Fruit fly (Drosophila melanogaster) whole organism, embryonic: ENCODE data around the gene CG34138.

ENCODE experiments used
- Asciz ChIP-seq: fragments of 200-800 bp; sonication (Bioruptor generic); optimal IDR thresholded peaks from 2 replicates; lab custom pipeline; 2017; ENCODE audit warnings: missing biosample characterization, mild to moderate bottlenecking, missing genetic modification characterization, missing genetic modification reagents
- BtbVII ChIP-seq: fragments of 200-800 bp; sonication (Bioruptor generic); optimal IDR thresholded peaks from 3 replicates; lab custom pipeline; 2017; ENCODE audit warnings: missing biosample characterization, mild to moderate bottlenecking, missing genetic modification characterization
- CG10209 ChIP-seq: fragments of 200-800 bp; sonication (Bioruptor generic); optimal IDR thresholded peaks from 3 replicates; lab custom pipeline; 2017; ENCODE audit warnings: missing biosample characterization, mild to moderate bottlenecking, missing genetic modification characterization, missing genetic modification reagents
- CG10267 ChIP-seq: fragments of 200-800 bp; sonication (Bioruptor generic); optimal IDR thresholded peaks from 2 replicates; lab custom pipeline; 2018; ENCODE audit warnings: missing biosample characterization, mild to moderate bottlenecking, missing genetic modification characterization, moderate library complexity
- CG11085 ChIP-seq: fragments of 200-800 bp; sonication (Bioruptor generic); IDR thresholded peaks from 2 replicates; pipeline ENCODE4 v1.3.6; 2022; ENCODE audit warnings: missing biosample characterization, missing genetic modification characterization
- CG11093 ChIP-seq: fragments of 200-800 bp; sonication (Bioruptor generic); IDR thresholded peaks from 3 replicates; pipeline ENCODE4 v1.3.6; 2022; ENCODE audit warnings: missing biosample characterization, missing genetic modification characterization
- CG12155 ChIP-seq: fragments of 200-800 bp; sonication (Bioruptor generic); optimal IDR thresholded peaks from 3 replicates; lab custom pipeline; 2016; ENCODE audit warnings: missing biosample characterization, missing genetic modification characterization
- CG12299 ChIP-seq: fragments of 200-800 bp; sonication (Bioruptor generic); optimal IDR thresholded peaks from 2 replicates; lab custom pipeline; 2018; ENCODE audit warnings: missing biosample characterization, mild to moderate bottlenecking, missing genetic modification characterization
- CG15011 ChIP-seq: fragments of 200-800 bp; sonication (Bioruptor generic); optimal IDR thresholded peaks from 3 replicates; lab custom pipeline; 2018; ENCODE audit warnings: missing biosample characterization, mild to moderate bottlenecking, missing genetic modification characterization
- CG17359 ChIP-seq: fragments of 200-800 bp; sonication (Bioruptor generic); optimal IDR thresholded peaks from 3 replicates; lab custom pipeline; 2018; ENCODE audit warnings: missing biosample characterization, mild to moderate bottlenecking, missing genetic modification characterization, moderate library complexity
- CG17385 ChIP-seq: fragments of 200-800 bp; sonication (Bioruptor generic); optimal IDR thresholded peaks from 3 replicates; lab custom pipeline; 2018; ENCODE audit warnings: missing biosample characterization, mild to moderate bottlenecking, missing genetic modification characterization
- CG1832 ChIP-seq: fragments of 200-800 bp; sonication (Bioruptor generic); optimal IDR thresholded peaks from 2 replicates; lab custom pipeline; 2017; ENCODE audit warnings: missing biosample characterization, mild to moderate bottlenecking, missing genetic modification characterization, inconsistent platforms
- CG18476 ChIP-seq: fragments of 200-800 bp; sonication (Bioruptor generic); optimal IDR thresholded peaks from 2 replicates; lab custom pipeline; 2016; ENCODE audit warnings: missing biosample characterization, mild to moderate bottlenecking, missing genetic modification characterization
- CG2120 ChIP-seq: fragments of 200-800 bp; sonication (Bioruptor generic); optimal IDR thresholded peaks from 3 replicates; lab custom pipeline; 2016; ENCODE audit warnings: missing biosample characterization, missing genetic modification characterization
- CG2199 ChIP-seq: fragments of 200-800 bp; sonication (Bioruptor generic); IDR thresholded peaks from 3 replicates; pipeline ENCODE4 v1.3.6; 2022; ENCODE audit warnings: missing biosample characterization, missing genetic modification characterization
- CG2712 ChIP-seq: fragments of 200-800 bp; optimal IDR thresholded peaks from 3 replicates; lab custom pipeline; 2019; ENCODE audit warnings: missing biosample characterization, mild to moderate bottlenecking, missing genetic modification characterization, moderate library complexity
- CG3065 ChIP-seq: fragments of 200-800 bp; sonication (Bioruptor generic); optimal IDR thresholded peaks from 2 replicates; lab custom pipeline; 2016; ENCODE audit warnings: missing biosample characterization, missing genetic modification characterization
- CG3163 ChIP-seq: fragments of 200-800 bp; sonication (Bioruptor generic); optimal IDR thresholded peaks from 3 replicates; lab custom pipeline; 2016; ENCODE audit warnings: missing biosample characterization, missing genetic modification characterization
- CG3726 ChIP-seq: fragments of 200-800 bp; sonication (Bioruptor generic); IDR thresholded peaks from 3 replicates; pipeline ENCODE4, ENCODE4 v1.3.6; 2022; ENCODE audit warnings: missing biosample characterization, missing genetic modification characterization
- CG3847 ChIP-seq: fragments of 200-800 bp; sonication (Bioruptor generic); IDR thresholded peaks from 2 replicates; pipeline ENCODE4 v1.3.6; 2022; ENCODE audit warnings: missing biosample characterization, missing genetic modification characterization
- CG4360 ChIP-seq: fragments of 200-800 bp; sonication (Bioruptor generic); IDR thresholded peaks from 2 replicates; pipeline ENCODE4 v1.3.6; 2022; ENCODE audit warnings: missing biosample characterization, missing genetic modification characterization
- E2f1 ChIP-seq: fragments of 200-800 bp; sonication (Bioruptor generic); IDR thresholded peaks from 2 replicates; pipeline ENCODE4 v1.3.6; 2022; ENCODE audit warnings: missing biosample characterization, missing genetic modification characterization
- Eip74EF ChIP-seq, 2 experiments: fragments of 200-800 bp in 1 of 2; fragments of >200 bp in 1 of 2; sonication (Bioruptor generic) in 1 of 2; optimal IDR thresholded peaks; 2 replicates each; lab custom pipeline; 2017 to 2019; ENCODE audit warnings: missing biosample characterization in 2 of 2, missing genetic modification characterization in 2 of 2, mild to moderate bottlenecking in 1 of 2, moderate library complexity in 1 of 2
- HmgD ChIP-seq: fragments of 200-800 bp; sonication (Bioruptor generic); optimal IDR thresholded peaks from 3 replicates; lab custom pipeline; 2016; ENCODE audit warnings: missing biosample characterization, missing genetic modification characterization
- Hr3 ChIP-seq: fragments of 200-800 bp; sonication (Bioruptor generic); optimal IDR thresholded peaks from 3 replicates; lab custom pipeline; 2016; ENCODE audit warnings: missing biosample characterization, missing genetic modification characterization
- Lim3 ChIP-seq: fragments of 200-800 bp; sonication (Bioruptor generic); IDR thresholded peaks from 2 replicates; pipeline ENCODE4 v1.3.6; 2022; ENCODE audit warnings: missing biosample characterization, missing genetic modification characterization
- Neu2 ChIP-seq: fragments of 200-800 bp; sonication (Bioruptor generic); optimal IDR thresholded peaks from 3 replicates; lab custom pipeline; 2016; ENCODE audit warnings: missing biosample characterization, missing genetic modification characterization, borderline replicate concordance
- Nf-YC ChIP-seq: fragments of 200-800 bp; optimal IDR thresholded peaks from 3 replicates; lab custom pipeline; 2019; ENCODE audit warnings: missing biosample characterization, mild to moderate bottlenecking, missing genetic modification characterization, moderate library complexity
- Scr ChIP-seq: fragments of 200-800 bp; sonication (Bioruptor generic); IDR thresholded peaks from 2 replicates; pipeline ENCODE4 v1.3.6; 2022; ENCODE audit warnings: missing biosample characterization, missing genetic modification characterization; ENCODE audit not compliant: partially characterized antibody
- Sin3A ChIP-seq: fragments of >200 bp; optimal IDR thresholded peaks from 2 replicates; lab custom pipeline; 2018
- Six4 ChIP-seq: fragments of 200-800 bp; sonication (Bioruptor generic); optimal IDR thresholded peaks from 2 replicates; lab custom pipeline; 2016; ENCODE audit warnings: missing biosample characterization, missing genetic modification characterization
- Spps ChIP-seq: fragments of 200-800 bp; sonication (Bioruptor generic); optimal IDR thresholded peaks from 2 replicates; lab custom pipeline; 2018; ENCODE audit warnings: missing biosample characterization, mild to moderate bottlenecking, missing genetic modification characterization
- Taf1 ChIP-seq: fragments of 200-800 bp; sonication (Bioruptor generic); IDR thresholded peaks from 2 replicates; pipeline ENCODE4 v1.3.6; 2022; ENCODE audit warnings: missing biosample characterization, missing genetic modification characterization
- abd-A ChIP-seq: fragments of 200-800 bp; sonication (Bioruptor generic); optimal IDR thresholded peaks from 3 replicates; lab custom pipeline; 2019; ENCODE audit warnings: missing biosample characterization, mild to moderate bottlenecking, missing genetic modification characterization, moderate library complexity
- amos ChIP-seq: fragments of 200-800 bp; sonication (Bioruptor generic); IDR thresholded peaks from 2 replicates; pipeline ENCODE4 v1.3.6; 2022; ENCODE audit warnings: missing biosample characterization, missing genetic modification characterization; ENCODE audit not compliant: partially characterized antibody
- chif ChIP-seq, 2 experiments: fragments of 200-800 bp; sonication (Bioruptor generic); optimal IDR thresholded peaks; 3 replicates each; lab custom pipeline; 2016; ENCODE audit warnings: missing biosample characterization in 2 of 2, missing genetic modification characterization in 2 of 2
- dan ChIP-seq: fragments of 200-800 bp; sonication (Bioruptor generic); IDR thresholded peaks from 2 replicates; pipeline ENCODE4 v1.3.6; 2022; ENCODE audit warnings: missing biosample characterization, missing genetic modification characterization
- esg ChIP-seq: fragments of 200-800 bp; sonication (Bioruptor generic); conservative IDR thresholded peaks from 2 replicates; pipeline ENCODE4 v1.3.6; 2022; ENCODE audit warnings: missing biosample characterization, missing genetic modification characterization
- exex ChIP-seq: fragments of 200-800 bp; sonication (Bioruptor generic); optimal IDR thresholded peaks from 4 replicates; lab custom pipeline; 2018; ENCODE audit warnings: missing biosample characterization, mild to moderate bottlenecking, missing genetic modification characterization, moderate library complexity
- insv ChIP-seq, 2 experiments: fragments of 200-800 bp; sonication (Bioruptor generic); optimal IDR thresholded peaks; 3 replicates each; lab custom pipeline; 2016 to 2018; ENCODE audit warnings: missing biosample characterization in 2 of 2, missing genetic modification characterization in 2 of 2
- kay ChIP-seq: fragments of 200-800 bp; sonication (Bioruptor generic); optimal IDR thresholded peaks from 2 replicates; lab custom pipeline; 2016; ENCODE audit warnings: missing biosample characterization, missing genetic modification characterization
- nerfin-1 ChIP-seq: fragments of 200-800 bp; sonication (Bioruptor generic); optimal IDR thresholded peaks from 3 replicates; lab custom pipeline; 2019; ENCODE audit warnings: missing biosample characterization, mild to moderate bottlenecking, missing genetic modification characterization, moderate library complexity
- oc ChIP-seq: fragments of 200-800 bp; sonication (Bioruptor generic); optimal IDR thresholded peaks from 2 replicates; lab custom pipeline; 2018; ENCODE audit warnings: missing biosample characterization, mild to moderate bottlenecking, missing genetic modification characterization, moderate library complexity
- pfk ChIP-seq: fragments of 200-800 bp; sonication (Bioruptor generic); optimal IDR thresholded peaks from 2 replicates; lab custom pipeline; 2018; ENCODE audit warnings: missing biosample characterization, mild to moderate bottlenecking, missing genetic modification characterization, moderate library complexity
- pho ChIP-seq: fragments of 200-800 bp; sonication (Bioruptor generic); optimal IDR thresholded peaks from 2 replicates; lab custom pipeline; 2016; ENCODE audit warnings: missing biosample characterization, missing genetic modification characterization
- pros ChIP-seq: fragments of 200-800 bp; sonication (Bioruptor generic); optimal IDR thresholded peaks from 3 replicates; lab custom pipeline; 2019; ENCODE audit warnings: missing biosample characterization, mild to moderate bottlenecking, missing genetic modification characterization, moderate library complexity
- psq ChIP-seq: fragments of 200-800 bp; sonication (Bioruptor generic); optimal IDR thresholded peaks from 2 replicates; lab custom pipeline; 2017; ENCODE audit warnings: missing biosample characterization, missing genetic modification characterization
- pum ChIP-seq: fragments of 200-800 bp; sonication (Bioruptor generic); optimal IDR thresholded peaks from 2 replicates; lab custom pipeline; 2016; ENCODE audit warnings: missing biosample characterization, missing genetic modification characterization
- run ChIP-seq: fragments of 200-800 bp; sonication (Bioruptor generic); optimal IDR thresholded peaks from 3 replicates; lab custom pipeline; 2018; ENCODE audit warnings: missing biosample characterization, mild to moderate bottlenecking, missing genetic modification characterization
- sens ChIP-seq: fragments of 200-800 bp; sonication (Bioruptor generic); peaks from one replicate; lab custom pipeline; 2016; ENCODE audit warnings: missing biosample characterization, missing genetic modification characterization
- sqz ChIP-seq: fragments of 200-800 bp; sonication (Bioruptor generic); optimal IDR thresholded peaks from 3 replicates; lab custom pipeline; 2018; ENCODE audit warnings: missing biosample characterization, mild to moderate bottlenecking, missing genetic modification characterization
- z ChIP-seq: fragments of 200-800 bp; sonication (Bioruptor generic); IDR thresholded peaks from 3 replicates; pipeline ENCODE4 v1.3.6; 2022; ENCODE audit warnings: missing biosample characterization, missing genetic modification characterization

The CG34138 gene

DNA sequence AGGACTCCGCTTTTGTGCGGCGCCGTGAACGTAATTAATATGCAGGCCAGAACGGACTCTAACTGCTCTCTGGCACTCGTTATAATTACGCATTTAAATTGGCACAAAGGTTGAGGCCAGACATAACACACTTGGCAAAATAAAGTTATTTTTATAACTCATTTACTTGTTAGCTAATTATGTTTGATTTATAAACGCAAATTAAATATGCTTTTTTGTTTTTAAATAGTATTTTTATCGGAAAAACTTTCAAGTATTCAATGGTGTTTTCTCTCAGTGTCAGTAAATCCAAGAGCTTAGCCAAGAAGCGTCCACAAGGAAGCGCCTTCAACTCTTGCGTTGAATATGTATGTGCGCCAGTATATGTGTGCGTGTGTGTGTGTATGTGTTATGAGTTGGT lies 38.2 kb downstream of the CG34138 start (continued):
- no peak for TF ChIP-seq pros (GFP tag; lab: Kevin White, UChicago)
- no peak for TF ChIP-seq CG1832 (GFP tag; lab: Kevin White, UChicago)
- no peak for TF ChIP-seq Scr (GFP tag; lab: Robert Waterston, UW)
- no peak for TF ChIP-seq CG11093
- no peak for TF ChIP-seq Neu2 (GFP tag; lab: Kevin White, UChicago)
- TF ChIP-seq Sin3A (lab: Kevin White, UChicago): no peak
- TF ChIP-seq psq (GFP tag; lab: Kevin White, UChicago): no peak
- TF ChIP-seq CG12299 (tag; lab: Kevin White, UChicago): peak; percentile 3
- no peak for TF ChIP-seq CG17385 (GFP tag; lab: Kevin White, UChicago)
- no peak for TF ChIP-seq CG10267
- no peak for TF ChIP-seq Taf1
- TF ChIP-seq E2f1: no peak
- TF ChIP-seq oc (tag; lab: Kevin White, UChicago): no peak
- TF ChIP-seq Spps (tag; lab: Kevin White, UChicago): no peak
- no peak for TF ChIP-seq z (GFP tag; lab: Robert Waterston, UW)
- TF ChIP-seq abd-A: no peak
- TF ChIP-seq run: no peak
- no peak for TF ChIP-seq pho (GFP tag; lab: Kevin White, UChicago)
- no peak for TF ChIP-seq CG3163 (GFP tag; lab: Kevin White, UChicago)
- TF ChIP-seq Hr3 (GFP tag; lab: Kevin White, UChicago): no peak
- no peak for TF ChIP-seq Lim3 (GFP tag; lab: Robert Waterston, UW)
- TF ChIP-seq chif (GFP tag; optimal IDR thresholded peaks at IDR 0.05; lab: Kevin White, UChicago): no peak
- no peak for TF ChIP-seq Eip74EF (GFP tag; optimal IDR thresholded peaks at IDR 0.05; lab: Kevin White, UChicago)
- no peak for TF ChIP-seq HmgD (GFP tag; lab: Kevin White, UChicago)
- no peak for TF ChIP-seq dan
- TF ChIP-seq Asciz: no peak
- TF ChIP-seq pfk (GFP tag; lab: Kevin White, UChicago): no peak
- TF ChIP-seq CG11085 (GFP tag; lab: Robert Waterston, UW): no peak
- TF ChIP-seq kay (GFP tag; lab: Kevin White, UChicago): no peak
- TF ChIP-seq CG18476 (GFP tag; lab: Kevin White, UChicago): no peak
- TF ChIP-seq amos (GFP tag; lab: Robert Waterston, UW): no peak
- TF ChIP-seq CG3847 (GFP tag; lab: Robert Waterston, UW): no peak
- TF ChIP-seq pum (GFP tag; lab: Kevin White, UChicago): no peak
- peak; percentile 84 for TF ChIP-seq sens (GFP tag; lab: Kevin White, UChicago)
- no peak for TF ChIP-seq nerfin-1 (tag; lab: Kevin White, UChicago)
- no peak for TF ChIP-seq CG2199
- no peak for TF ChIP-seq CG2712 (tag; lab: Kevin White, UChicago)
- no peak for TF ChIP-seq BtbVII (GFP tag; lab: Kevin White, UChicago)
- TF ChIP-seq CG17359 (tag; lab: Kevin White, UChicago): peak; percentile 10
- TF ChIP-seq CG12155 (GFP tag; lab: Kevin White, UChicago): no peak
- TF ChIP-seq CG4360 (GFP tag; lab: Robert Waterston, UW): no peak
- peak; percentile 54 for TF ChIP-seq CG2120 (GFP tag; lab: Kevin White, UChicago)
- no peak for TF ChIP-seq CG3065 (GFP tag; lab: Kevin White, UChicago)
- no peak for TF ChIP-seq insv (GFP tag; optimal IDR thresholded peaks at IDR 0.05; lab: Kevin White, UChicago)
- TF ChIP-seq sqz (GFP tag; lab: Kevin White, UChicago): no peak
- TF ChIP-seq esg: no peak
- no peak for TF ChIP-seq CG15011 (GFP tag; lab: Kevin White, UChicago)
- TF ChIP-seq Six4: no peak
- no peak for TF ChIP-seq CG3726 (GFP tag; lab: Robert Waterston, UW)
- no peak for TF ChIP-seq CG10209 (GFP tag; lab: Kevin White, UChicago)
- no peak for TF ChIP-seq Nf-YC (tag; lab: Kevin White, UChicago)
- TF ChIP-seq exex (tag; lab: Kevin White, UChicago): no peak
